Worm (Caenorhabditis elegans) whole organism, early embryonic: ENCODE measurements around the gene nth-1.

Experiments used
- F13C5.2 ChIP-seq: sonication (generic microtip); optimal IDR thresholded peaks from 2 replicates; lab custom pipeline; 2017; ENCODE audit warnings: mild to moderate bottlenecking, missing genetic modification characterization, inconsistent platforms, missing compliant biosample characterization
- aly-1 ChIP-seq: sonication (generic microtip); optimal IDR thresholded peaks from 2 replicates; lab custom pipeline; 2016; ENCODE audit warnings: missing genetic modification characterization, missing compliant biosample characterization
- ama-1 ChIP-seq: fragments of 150-350 bp; optimal IDR thresholded peaks from 2 replicates; lab custom pipeline; 2014
- ceh-36 ChIP-seq: sonication (generic microtip); optimal IDR thresholded peaks from 2 replicates; lab custom pipeline; 2016; ENCODE audit warnings: missing genetic modification characterization, inconsistent platforms, missing compliant biosample characterization
- ets-7 ChIP-seq: sonication (generic microtip); optimal IDR thresholded peaks from 2 replicates; lab custom pipeline; 2016; ENCODE audit warnings: missing genotype, missing genetic modification characterization, missing compliant biosample characterization
- flt-1 ChIP-seq: fragments of 200-800 bp; sonication (Bioruptor generic); IDR thresholded peaks from 2 replicates; pipeline ENCODE4 v1.3.6; 2022; ENCODE audit warnings: missing genetic modification characterization, missing compliant biosample characterization
- hmbx-1 ChIP-seq: sonication (generic microtip); optimal IDR thresholded peaks from 2 replicates; lab custom pipeline; 2016; ENCODE audit warnings: mild to moderate bottlenecking, missing genetic modification characterization, missing compliant biosample characterization
- hmg-4 ChIP-seq: fragments of 200-800 bp; sonication (Bioruptor generic); optimal IDR thresholded peaks from 2 replicates; lab custom pipeline; 2018; ENCODE audit warnings: mild to moderate bottlenecking, missing genetic modification characterization, missing compliant biosample characterization
- hnd-1 ChIP-seq: sonication (generic microtip); optimal IDR thresholded peaks from 2 replicates; lab custom pipeline; 2016; ENCODE audit warnings: missing genetic modification characterization, missing compliant biosample characterization
- pes-1 ChIP-seq: fragments of 200-800 bp; sonication (Bioruptor generic); IDR thresholded peaks from 2 replicates; pipeline ENCODE4 v1.3.6; 2022; ENCODE audit warnings: missing genetic modification reagents, missing genetic modification characterization, missing compliant biosample characterization
- scrt-1 ChIP-seq: fragments of 200-800 bp; sonication (Bioruptor generic); IDR thresholded peaks from 2 replicates; pipeline ENCODE4 v1.3.6; 2022; ENCODE audit warnings: missing genetic modification characterization, missing compliant biosample characterization
- sea-1 ChIP-seq: fragments of 200-800 bp; sonication (Bioruptor generic); conservative IDR thresholded peaks from 2 replicates; pipeline ENCODE4 v1.3.6; 2022; ENCODE audit warnings: missing genetic modification characterization, missing compliant biosample characterization
- tbx-11 ChIP-seq: fragments of 200-800 bp; sonication (Bioruptor generic); IDR thresholded peaks from 2 replicates; pipeline ENCODE4 v1.3.6; 2022; ENCODE audit warnings: missing genetic modification characterization, missing compliant biosample characterization
- tbx-37 ChIP-seq: fragments of 200-800 bp; sonication (Bioruptor generic); conservative IDR thresholded peaks from 2 replicates; pipeline ENCODE4 v1.3.6; 2022; ENCODE audit warnings: missing genetic modification reagents, missing genetic modification characterization, missing compliant biosample characterization

- TF ChIP-seq ama-1 (lab: Kevin White, UChicago) (no peak), tbx-37 (GFP tag; lab: Robert Waterston, UW) (no peak), tbx-11 (GFP tag; lab: Robert Waterston, UW) (no peak), ceh-36 (tag; lab: Kevin White, UChicago) (no peak), aly-1 (tag; lab: Kevin White, UChicago) (no peak), F13C5.2 (tag; lab: Kevin White, UChicago) (no peak), hmbx-1 (tag; lab: Kevin White, UChicago) (no peak), ets-7 (tag; lab: Kevin White, UChicago) (no peak), scrt-1 (GFP tag; lab: Robert Waterston, UW) (no peak), hnd-1 (no peak), hmg-4 (no peak), sea-1 (GFP tag; lab: Robert Waterston, UW) (no peak), flt-1 (no peak), pes-1 (GFP tag; lab: Robert Waterston, UW) (no peak)
Observed at ce11 chrIII:4242225-4242862, 51.7 kb downstream of the nth-1 start, which contains the start of gene F43C1.7.
